Worm (Caenorhabditis elegans): ENCODE data around the gene his-38.

- TF ChIP-seq nhr-21 (tag; optimal IDR thresholded peaks at IDR 0.05) (no peak), ztf-4 (tag; optimal IDR thresholded peaks at IDR 0.05) (no peak), fos-1 (tag; optimal IDR thresholded peaks at IDR 0.05) (no peak), nhr-25 (tag; optimal IDR thresholded peaks at IDR 0.05) (peak; percentile 67)
These were observed 21.1 kb upstream of the his-38 start, which contains the start of gene ttr-30 for ce11 chrX:7330685-7331196.

Data from whole organism, L2 larva.